Worm (Caenorhabditis elegans) whole organism, young adult: Measurements from ENCODE around the gene cogc-6.

Experiments
- C17E4.6 ChIP-seq: fragments of 200-800 bp; sonication (Bioruptor generic); IDR thresholded peaks from 2 replicates; pipeline ENCODE4 v1.3.6; 2022; ENCODE audit warnings: missing genetic modification reagents, missing genetic modification characterization, missing compliant biosample characterization
- F22D6.2 ChIP-seq: sonication (generic microtip); optimal IDR thresholded peaks from 2 replicates; lab custom pipeline; 2016; ENCODE audit warnings: mild to moderate bottlenecking, missing genetic modification characterization, missing compliant biosample characterization
- F23B12.7 ChIP-seq: sonication (generic microtip); optimal IDR thresholded peaks from 2 replicates; lab custom pipeline; 2017; ENCODE audit warnings: missing genetic modification characterization, mild to moderate bottlenecking, missing compliant biosample characterization, antibody characterized with exemption, moderate library complexity; ENCODE audit not compliant: insufficient read depth
- F49E8.2 ChIP-seq: sonication (generic microtip); optimal IDR thresholded peaks from 3 replicates; lab custom pipeline; 2017; ENCODE audit warnings: missing genetic modification characterization, mild to moderate bottlenecking, missing compliant biosample characterization, antibody characterized with exemption, moderate library complexity; ENCODE audit not compliant: insufficient read depth
- F57A8.1 ChIP-seq: fragments of 200-800 bp; sonication (Bioruptor generic); optimal IDR thresholded peaks from 2 replicates; lab custom pipeline; 2018; ENCODE audit warnings: mild to moderate bottlenecking, missing genetic modification characterization, moderate library complexity, missing compliant biosample characterization
- akir-1 ChIP-seq: fragments of 200-800 bp; sonication (Bioruptor generic); optimal IDR thresholded peaks from 2 replicates; lab custom pipeline; 2018; ENCODE audit warnings: mild to moderate bottlenecking, missing genetic modification characterization, moderate library complexity, missing compliant biosample characterization
- atf-7 ChIP-seq: sonication (generic microtip); optimal IDR thresholded peaks from 2 replicates; lab custom pipeline; 2017; ENCODE audit warnings: mild to moderate bottlenecking, missing genetic modification characterization, missing compliant biosample characterization
- cebp-1 ChIP-seq, 2 experiments: fragments of 200-800 bp in 1 of 2; sonication (Bioruptor generic) in 1 of 2; sonication (generic microtip) in 1 of 2; IDR thresholded peaks in 1 of 2; optimal IDR thresholded peaks in 1 of 2; 2 replicates each; pipeline versions ENCODE4 v1.3.6 to Lab custom; 2017 to 2022; ENCODE audit warnings: missing compliant biosample characterization in 2 of 2, missing genetic modification characterization in 2 of 2, mild to moderate bottlenecking in 1 of 2, missing genetic modification reagents in 1 of 2, moderate library complexity in 1 of 2
- cebp-2 ChIP-seq: fragments of 200-800 bp; sonication (Bioruptor generic); IDR thresholded peaks from 2 replicates; pipeline ENCODE4 v1.3.6; 2022; ENCODE audit warnings: missing genetic modification characterization, missing compliant biosample characterization
- ceh-27 ChIP-seq: fragments of 200-800 bp; sonication (Bioruptor generic); optimal IDR thresholded peaks from 2 replicates; lab custom pipeline; 2018; ENCODE audit warnings: mild to moderate bottlenecking, missing genetic modification characterization, moderate library complexity, missing compliant biosample characterization
- ceh-79 ChIP-seq: sonication (generic microtip); optimal IDR thresholded peaks from 2 replicates; lab custom pipeline; 2017; ENCODE audit warnings: mild to moderate bottlenecking, missing genetic modification characterization, missing compliant biosample characterization
- chd-7 ChIP-seq: sonication (generic microtip); optimal IDR thresholded peaks from 2 replicates; lab custom pipeline; 2016; ENCODE audit warnings: mild to moderate bottlenecking, missing genetic modification characterization, moderate library complexity, missing compliant biosample characterization
- dox-1 ChIP-seq: fragments of 200-800 bp; sonication (Bioruptor generic); IDR thresholded peaks from 2 replicates; pipeline ENCODE4 v1.3.6; 2022; ENCODE audit warnings: missing genetic modification reagents, missing genetic modification characterization, missing compliant biosample characterization
- ets-4 ChIP-seq: fragments of 200-800 bp; sonication (Bioruptor generic); optimal IDR thresholded peaks from 2 replicates; lab custom pipeline; 2018; ENCODE audit warnings: mild to moderate bottlenecking, missing genetic modification characterization, missing compliant biosample characterization
- fkh-3 ChIP-seq: sonication (generic microtip); optimal IDR thresholded peaks from 2 replicates; lab custom pipeline; 2016; ENCODE audit warnings: mild to moderate bottlenecking, missing genetic modification characterization, missing compliant biosample characterization
- hmg-20 ChIP-seq: fragments of 200-800 bp; sonication (Bioruptor generic); IDR thresholded peaks from 2 replicates; pipeline ENCODE4 v1.3.6; 2022; ENCODE audit warnings: missing genetic modification reagents, missing genetic modification characterization, missing compliant biosample characterization
- let-607 ChIP-seq, 2 experiments: fragments of 200-800 bp in 1 of 2; sonication (Bioruptor generic) in 1 of 2; sonication (generic microtip) in 1 of 2; optimal IDR thresholded peaks; 2 replicates each; lab custom pipeline; 2016 to 2018; ENCODE audit warnings: mild to moderate bottlenecking in 2 of 2, missing compliant biosample characterization in 2 of 2, missing genetic modification characterization in 2 of 2, moderate library complexity in 2 of 2, missing genotype in 1 of 2
- nhr-27 ChIP-seq: fragments of 200-800 bp; sonication (Bioruptor generic); optimal IDR thresholded peaks from 2 replicates; lab custom pipeline; 2018; ENCODE audit warnings: mild to moderate bottlenecking, missing genetic modification characterization, moderate library complexity, missing compliant biosample characterization
- nhr-80 ChIP-seq: sonication (generic microtip); optimal IDR thresholded peaks from 2 replicates; lab custom pipeline; 2016; ENCODE audit warnings: missing genetic modification characterization, missing compliant biosample characterization
- repo-1 ChIP-seq: sonication (generic microtip); optimal IDR thresholded peaks from 2 replicates; lab custom pipeline; 2017; ENCODE audit warnings: mild to moderate bottlenecking, missing genetic modification characterization, missing compliant biosample characterization
- sdz-38 ChIP-seq: sonication (generic microtip); optimal IDR thresholded peaks from 2 replicates; lab custom pipeline; 2016; ENCODE audit warnings: missing genotype, missing genetic modification characterization, missing compliant biosample characterization
- snpc-1.1 ChIP-seq: sonication (generic microtip); optimal IDR thresholded peaks from 2 replicates; lab custom pipeline; 2017; ENCODE audit warnings: missing genetic modification characterization, mild to moderate bottlenecking, missing compliant biosample characterization, antibody characterized with exemption, moderate library complexity, missing genotype, missing genetic modification reagents; ENCODE audit not compliant: insufficient read depth
- snpc-4 ChIP-seq, 5 experiments: fragments of 150-350 bp in 1 of 5; sonication (generic microtip) in 4 of 5; optimal IDR thresholded peaks; 2 replicates each; lab custom pipeline; 2014 to 2018; ENCODE audit warnings: missing genetic modification characterization in 5 of 5, missing biosample characterization in 3 of 5, antibody characterized with exemption in 2 of 5, mild to moderate bottlenecking in 2 of 5, missing compliant biosample characterization in 2 of 5, missing genotype in 2 of 5, moderate library complexity in 2 of 5, missing genetic modification reagents in 1 of 5
- somi-1 ChIP-seq: fragments of 200-800 bp; sonication (Bioruptor generic); optimal IDR thresholded peaks from 2 replicates; lab custom pipeline; 2018; ENCODE audit warnings: mild to moderate bottlenecking, missing genetic modification characterization, missing compliant biosample characterization
- zfh-2 ChIP-seq: fragments of 200-800 bp; sonication (Bioruptor generic); conservative IDR thresholded peaks from 2 replicates; pipeline ENCODE4 v1.3.6; 2022; ENCODE audit warnings: missing genetic modification reagents, missing genetic modification characterization, missing compliant biosample characterization
- ztf-18 ChIP-seq: sonication (generic microtip); optimal IDR thresholded peaks from 2 replicates; lab custom pipeline; 2016; ENCODE audit warnings: missing genotype, mild to moderate bottlenecking, missing genetic modification characterization, missing compliant biosample characterization
- ztf-3 ChIP-seq: fragments of 200-800 bp; sonication (Bioruptor generic); optimal IDR thresholded peaks from 2 replicates; lab custom pipeline; 2018; ENCODE audit warnings: mild to moderate bottlenecking, missing genetic modification characterization, missing compliant biosample characterization

The cogc-6 gene

ce11 chrV:8223417-8223816 lies 2.3 kb upstream of the cogc-6 start (continued):
- TF ChIP-seq repo-1 (tag; lab: Kevin White, UChicago) = no peak
- no peak for TF ChIP-seq snpc-1.1 (tag; lab: Kevin White, UChicago)
- TF ChIP-seq fkh-3 (tag; lab: Kevin White, UChicago) = no peak
- 0 out of 2 replicates have a peak, but pooled peaks have one; percentile 57 for TF ChIP-seq cebp-2 (GFP tag; lab: Robert Waterston, UW)

- TF ChIP-seq F22D6.2 (tag; lab: Kevin White, UChicago) = no peak
- TF ChIP-seq, all 124 proteins: peak for 0
Observed at ce11 chrV:8219550-8219949, 1.6 kb downstream of the cogc-6 start.

ce11 chrV:8217661-8218265 lies 3.4 kb downstream of the cogc-6 start, which contains the start of gene K07C11.8:
K07C11.8 (minus strand) TSS chrV:8217884.
- TF ChIP-seq ets-4 (GFP tag; lab: Kevin White, UChicago) (peak; percentile 5), cebp-1 (GFP tag; IDR thresholded peaks at IDR 0.05; lab: Robert Waterston, UW) (no peak), cebp-1 (tag; optimal IDR thresholded peaks at IDR 0.05; lab: Kevin White, UChicago) (peak; percentile 15), ceh-27 (GFP tag; lab: Kevin White, UChicago) (peak; percentile 35), nhr-80 (tag; lab: Kevin White, UChicago) (peak; percentile 92), atf-7 (tag; lab: Kevin White, UChicago) (peak; percentile 49), nhr-27 (no peak), snpc-4 (GFP tag; optimal IDR thresholded peaks at IDR 0.05; lab: Kevin White, UChicago) (no peak), snpc-4 (tag; optimal IDR thresholded peaks at IDR 0.05; lab: Kevin White, UChicago) (peak in 1 of 4 experiments; percentile 20), dox-1 (peak; percentile 35; the same call in 1 of the 2 replicates), F49E8.2 (tag; lab: Kevin White, UChicago) (no peak), let-607 (tag; optimal IDR thresholded peaks at IDR 0.05; lab: Kevin White, UChicago) (peak; percentile 13 to 74), F23B12.7 (tag; lab: Kevin White, UChicago) (no peak)

ce11 chrV:8217118-8217517 lies 4.0 kb downstream of the cogc-6 start:
- TF ChIP-seq snpc-4 (GFP tag; optimal IDR thresholded peaks at IDR 0.05; lab: Kevin White, UChicago) = no peak
- TF ChIP-seq snpc-4 (tag; optimal IDR thresholded peaks at IDR 0.05; lab: Kevin White, UChicago) = peak in 1 of 4 experiments; percentile 11
- TF ChIP-seq snpc-1.1 (tag; lab: Kevin White, UChicago) = no peak
- TF ChIP-seq, all 124 proteins: peak for 1

ce11 chrV:8215158-8215557 lies 6.0 kb downstream of the cogc-6 start:
- TF ChIP-seq somi-1 (GFP tag; lab: Kevin White, UChicago) = no peak
- TF ChIP-seq cebp-1 (GFP tag; IDR thresholded peaks at IDR 0.05; lab: Robert Waterston, UW) = no peak
- TF ChIP-seq cebp-1 (tag; optimal IDR thresholded peaks at IDR 0.05; lab: Kevin White, UChicago) = peak; percentile 1

- TF ChIP-seq hmg-20 (GFP tag; lab: Robert Waterston, UW) = no peak
- no peak for TF ChIP-seq ceh-79
- no peak for TF ChIP-seq zfh-2 (GFP tag; lab: Robert Waterston, UW)
- TF ChIP-seq F22D6.2 (tag; lab: Kevin White, UChicago) = no peak
- TF ChIP-seq C17E4.6 (GFP tag; lab: Robert Waterston, UW) = no peak
- TF ChIP-seq F57A8.1 (GFP tag; lab: Kevin White, UChicago) = no peak
- TF ChIP-seq ztf-3 (GFP tag; lab: Kevin White, UChicago) = no peak
- no peak for TF ChIP-seq ztf-18 (tag; lab: Kevin White, UChicago)
- TF ChIP-seq akir-1 = no peak
- no peak for TF ChIP-seq chd-7
- no peak for TF ChIP-seq sdz-38 (tag; lab: Kevin White, UChicago)
Observed at ce11 chrV:8213868-8214267, 7.2 kb downstream of the cogc-6 start, which contains the start of gene K07C11.7. K07C11.7 (minus strand) TSS chrV:8213968.
